Worm (Caenorhabditis elegans): ENCODE data around the gene daf-4.
A peak's percentile ranks its signal among the peaks of the same experiment; 100 is the strongest.

daf-4 gene

ce11 chrIII:5615675-5616074 is 9.3 kb upstream of the daf-4 start:
- TF ChIP-seq him-1 (tag; optimal IDR thresholded peaks at IDR 0.05) (no peak), D2030.7 (GFP tag; IDR thresholded peaks at IDR 0.05) (no peak), egrh-3 (GFP tag; IDR thresholded peaks at IDR 0.05) (no peak), snpc-3.4 (tag; optimal IDR thresholded peaks at IDR 0.05) (no peak), lsl-1 (GFP tag; optimal IDR thresholded peaks at IDR 0.05) (no peak), lin-54 (GFP tag; optimal IDR thresholded peaks at IDR 0.05) (no peak), nfya-2 (GFP tag; IDR thresholded peaks at IDR 0.05) (no peak), nhr-27 (tag; optimal IDR thresholded peaks at IDR 0.05) (no peak), rec-8 (tag; optimal IDR thresholded peaks at IDR 0.05) (no peak), nfyb-1 (GFP tag; IDR thresholded peaks at IDR 0.05) (no peak), gei-17 (GFP tag; optimal IDR thresholded peaks at IDR 0.05) (no peak)

DNA sequence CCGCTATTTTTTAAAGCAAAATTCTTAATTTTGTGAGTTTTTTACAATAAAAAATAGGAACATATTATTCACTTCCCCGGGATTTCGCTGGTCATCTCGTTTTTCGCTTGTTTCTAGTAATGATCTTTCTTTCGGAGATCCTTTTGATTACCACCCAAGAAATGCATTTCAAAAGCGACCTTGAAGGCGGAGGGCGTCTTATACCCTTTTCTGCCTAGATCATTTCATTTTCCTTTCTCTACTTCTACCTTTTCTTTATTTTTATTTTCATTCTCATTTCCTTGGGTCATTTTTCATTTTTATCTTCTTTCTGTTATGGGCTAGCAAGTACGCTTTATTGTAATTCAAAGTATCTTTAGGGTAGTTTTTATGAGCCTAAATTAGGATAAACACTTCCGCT is 4.7 kb upstream of the daf-4 start:
- no peak for TF ChIP-seq F22D6.2 (tag; optimal IDR thresholded peaks at IDR 0.05)

ce11 chrIII:5621236-5621635 is 3.7 kb upstream of the daf-4 start:
- no peak for TF ChIP-seq chd-7 (tag; optimal IDR thresholded peaks at IDR 0.05)
- TF ChIP-seq sdz-38 (tag; optimal IDR thresholded peaks at IDR 0.05) = no peak
- TF ChIP-seq nhr-179 (tag; optimal IDR thresholded peaks at IDR 0.05) = no peak
- TF ChIP-seq mcd-1 (GFP tag; IDR thresholded peaks at IDR 0.05) = 0 out of 2 replicates have a peak, but pooled peaks have one; percentile 21
- TF ChIP-seq lag-1 (GFP tag; IDR thresholded peaks at IDR 0.05) = no peak
- no peak for TF ChIP-seq cebp-1 (GFP tag; IDR thresholded peaks at IDR 0.05)
- peak; percentile 71 for TF ChIP-seq cebp-1 (tag; optimal IDR thresholded peaks at IDR 0.05)
- no peak for TF ChIP-seq ztf-18 (tag; optimal IDR thresholded peaks at IDR 0.05)
- no peak for TF ChIP-seq B0035.1 (tag; optimal IDR thresholded peaks at IDR 0.05)
- TF ChIP-seq lsy-27 (tag; optimal IDR thresholded peaks at IDR 0.05; ENCODE audit: borderline replicate concordance, insufficient read depth) = no peak
- TF ChIP-seq rec-8 (tag; optimal IDR thresholded peaks at IDR 0.05) = no peak
- peak; percentile 35 for TF ChIP-seq ZK185.1 (tag; optimal IDR thresholded peaks at IDR 0.05; ENCODE audit: poor library complexity, severe bottlenecking)
- TF ChIP-seq ets-4 (GFP tag; optimal IDR thresholded peaks at IDR 0.05) = peak; percentile 30
- TF ChIP-seq K12H6.12 (tag; optimal IDR thresholded peaks at IDR 0.05) = peak; percentile 76
- TF ChIP-seq F55B11.4 (tag; optimal IDR thresholded peaks at IDR 0.05; ENCODE audit: borderline replicate concordance, insufficient read depth) = no peak
- TF ChIP-seq attf-6 (GFP tag; IDR thresholded peaks at IDR 0.05) = no peak
- no peak for TF ChIP-seq xnd-1 (tag; optimal IDR thresholded peaks at IDR 0.05)
- no peak for TF ChIP-seq egl-18 (GFP tag; IDR thresholded peaks at IDR 0.05)
- TF ChIP-seq F39B2.1 (GFP tag; IDR thresholded peaks at IDR 0.05) = no peak
- no peak for TF ChIP-seq ztf-28 (GFP tag; IDR thresholded peaks at IDR 0.05)
- no peak for TF ChIP-seq rpc-1 (optimal IDR thresholded peaks at IDR 0.05)
- TF ChIP-seq rpc-1 (tag; optimal IDR thresholded peaks at IDR 0.05) = no peak
- no peak for TF ChIP-seq repo-1 (tag; optimal IDR thresholded peaks at IDR 0.05)
- TF ChIP-seq gei-17 (GFP tag; optimal IDR thresholded peaks at IDR 0.05) = no peak
- TF ChIP-seq sea-2 (GFP tag; IDR thresholded peaks at IDR 0.05) = no peak
- TF ChIP-seq egrh-3 (GFP tag; IDR thresholded peaks at IDR 0.05) = no peak
- no peak for TF ChIP-seq hrde-1 (tag; optimal IDR thresholded peaks at IDR 0.05; ENCODE audit: borderline replicate concordance)
- TF ChIP-seq ztf-22 (GFP tag; optimal IDR thresholded peaks at IDR 0.05) = no peak
- peak; percentile 77; the same call in 1 of the 2 replicates for TF ChIP-seq aptf-2 (GFP tag; conservative IDR thresholded peaks at IDR 0.05)
- TF ChIP-seq cebp-2 (GFP tag; IDR thresholded peaks at IDR 0.05) = no peak
- no peak for TF ChIP-seq nfya-1 (tag; optimal IDR thresholded peaks at IDR 0.05; ENCODE audit: borderline replicate concordance, insufficient read depth)
- TF ChIP-seq unc-130 (GFP tag; optimal IDR thresholded peaks at IDR 0.05) = no peak
- TF ChIP-seq atf-7 (tag; optimal IDR thresholded peaks at IDR 0.05) = no peak
- peak; percentile 19; the same call in 1 of the 2 replicates for TF ChIP-seq madf-8 (GFP tag; conservative IDR thresholded peaks at IDR 0.05)
- no peak for TF ChIP-seq dpff-1 (tag; optimal IDR thresholded peaks at IDR 0.05)
- no peak for TF ChIP-seq tbx-9 (tag; optimal IDR thresholded peaks at IDR 0.05; ENCODE audit: borderline replicate concordance)
- peak; percentile 63 for TF ChIP-seq ekl-4 (GFP tag; IDR thresholded peaks at IDR 0.05)

All from whole organism, young adult.